Worm (Caenorhabditis elegans) whole organism, L3 larva: ENCODE measurements around the gene mob-4.

ENCODE experiments used
- ZK546.5 ChIP-seq: sonication (generic microtip); optimal IDR thresholded peaks from 2 replicates; lab custom pipeline; 2017; ENCODE audit warnings: missing biosample characterization, missing genetic modification characterization
- aly-2 ChIP-seq: fragments of 150-350 bp; optimal IDR thresholded peaks from 2 replicates; lab custom pipeline; 2014; ENCODE audit warnings: missing biosample characterization, missing genetic modification characterization
- ceh-16 ChIP-seq: sonication (generic microtip); optimal IDR thresholded peaks from 2 replicates; lab custom pipeline; 2017; ENCODE audit warnings: missing biosample characterization, missing genetic modification characterization
- ceh-82 ChIP-seq: fragments of 150-350 bp; optimal IDR thresholded peaks from 2 replicates; lab custom pipeline; 2014; ENCODE audit warnings: missing biosample characterization, missing genetic modification characterization
- ceh-9 ChIP-seq: sonication (generic microtip); optimal IDR thresholded peaks from 2 replicates; lab custom pipeline; 2018; ENCODE audit warnings: missing biosample characterization, missing genetic modification characterization
- egl-27 ChIP-seq: sonication (generic microtip); optimal IDR thresholded peaks from 4 replicates; lab custom pipeline; 2017; ENCODE audit warnings: missing biosample characterization, missing genetic modification reagents, missing genetic modification characterization
- egl-5 ChIP-seq: fragments of 150-350 bp; optimal IDR thresholded peaks from 2 replicates; lab custom pipeline; 2017; ENCODE audit warnings: missing biosample characterization, missing genetic modification reagents, missing genetic modification characterization, inconsistent platforms
- elt-1 ChIP-seq: fragments of 150-350 bp; optimal IDR thresholded peaks from 2 replicates; lab custom pipeline; 2014; ENCODE audit warnings: missing biosample characterization, missing genetic modification characterization
- elt-2 ChIP-seq: sonication (generic microtip); optimal IDR thresholded peaks from 2 replicates; lab custom pipeline; 2016; ENCODE audit warnings: missing genetic modification reagents, mild to moderate bottlenecking, missing genetic modification characterization, missing compliant biosample characterization
- eor-1 ChIP-seq, 2 experiments: fragments of 150-350 bp; optimal IDR thresholded peaks; 2 replicates each; lab custom pipeline; 2014 to 2018; ENCODE audit warnings: missing biosample characterization in 2 of 2, missing genetic modification characterization in 2 of 2
- fkh-2 ChIP-seq: fragments of 150-350 bp; optimal IDR thresholded peaks from 2 replicates; lab custom pipeline; 2014; ENCODE audit warnings: missing biosample characterization, missing genetic modification reagents, missing genetic modification characterization
- fos-1 ChIP-seq: fragments of 150-350 bp; optimal IDR thresholded peaks from 2 replicates; lab custom pipeline; 2014; ENCODE audit warnings: missing biosample characterization, missing genetic modification characterization
- jun-1 ChIP-seq: fragments of 150-350 bp; optimal IDR thresholded peaks from 2 replicates; lab custom pipeline; 2014; ENCODE audit warnings: missing biosample characterization, missing genetic modification reagents, missing genetic modification characterization
- lin-15B ChIP-seq: fragments of 150-350 bp; optimal IDR thresholded peaks from 2 replicates; lab custom pipeline; 2014; ENCODE audit warnings: missing biosample characterization, missing genetic modification characterization
- mml-1 ChIP-seq: fragments of 150-350 bp; sonication (generic microtip); optimal IDR thresholded peaks from 3 replicates; lab custom pipeline; 2014; ENCODE audit warnings: missing biosample characterization, missing genetic modification characterization
- nfya-1 ChIP-seq: sonication (generic microtip); optimal IDR thresholded peaks from 2 replicates; lab custom pipeline; 2017; ENCODE audit warnings: missing genetic modification characterization, mild to moderate bottlenecking, missing compliant biosample characterization, antibody characterized with exemption, moderate library complexity; ENCODE audit not compliant: insufficient read depth
- nhr-11 ChIP-seq: fragments of 150-350 bp; optimal IDR thresholded peaks from 2 replicates; lab custom pipeline; 2014; ENCODE audit warnings: missing biosample characterization, missing genetic modification characterization
- nhr-12 ChIP-seq: fragments of 150-350 bp; optimal IDR thresholded peaks from 2 replicates; lab custom pipeline; 2014; ENCODE audit warnings: missing biosample characterization, missing genetic modification characterization
- nhr-23 ChIP-seq: fragments of 150-350 bp; optimal IDR thresholded peaks from 2 replicates; lab custom pipeline; 2014; ENCODE audit warnings: missing biosample characterization, missing genetic modification reagents, missing genetic modification characterization
- nhr-25 ChIP-seq: sonication (generic microtip); optimal IDR thresholded peaks from 2 replicates; lab custom pipeline; 2017; ENCODE audit warnings: missing biosample characterization, missing genetic modification characterization
- nhr-43 ChIP-seq: sonication (generic microtip); optimal IDR thresholded peaks from 2 replicates; lab custom pipeline; 2016; ENCODE audit warnings: mild to moderate bottlenecking, missing genetic modification characterization, missing compliant biosample characterization; ENCODE audit not compliant: poor library complexity, severe bottlenecking
- nhr-76 ChIP-seq: fragments of 150-350 bp; sonication (generic microtip); optimal IDR thresholded peaks from 5 replicates; lab custom pipeline; 2014; ENCODE audit warnings: missing biosample characterization, missing genetic modification characterization
- nhr-77 ChIP-seq: fragments of 150-350 bp; optimal IDR thresholded peaks from 2 replicates; lab custom pipeline; 2014; ENCODE audit warnings: missing biosample characterization, missing genetic modification characterization
- pha-4 ChIP-seq: fragments of 150-350 bp; optimal IDR thresholded peaks from 2 replicates; lab custom pipeline; 2014; ENCODE audit warnings: missing biosample characterization, missing genetic modification reagents, missing genetic modification characterization
- pqm-1 ChIP-seq: fragments of 150-350 bp; optimal IDR thresholded peaks from 2 replicates; lab custom pipeline; 2017; ENCODE audit warnings: missing biosample characterization, missing genetic modification characterization, inconsistent platforms
- sea-2 ChIP-seq: fragments of 150-350 bp; sonication (generic microtip); optimal IDR thresholded peaks from 4 replicates; lab custom pipeline; 2014; ENCODE audit warnings: missing biosample characterization, missing genetic modification reagents, missing genetic modification characterization
- skn-1 ChIP-seq: fragments of 150-350 bp; optimal IDR thresholded peaks from 2 replicates; lab custom pipeline; 2014; ENCODE audit warnings: missing biosample characterization, missing genetic modification characterization
- snpc-4 ChIP-seq: fragments of 150-350 bp; optimal IDR thresholded peaks from 2 replicates; lab custom pipeline; 2014; ENCODE audit warnings: missing biosample characterization, missing genetic modification characterization
- unc-39 ChIP-seq: sonication (generic microtip); optimal IDR thresholded peaks from 4 replicates; lab custom pipeline; 2017; ENCODE audit warnings: missing biosample characterization, missing genetic modification characterization
- ztf-11 ChIP-seq: fragments of 150-350 bp; optimal IDR thresholded peaks from 2 replicates; lab custom pipeline; 2014; ENCODE audit warnings: missing biosample characterization, missing genetic modification characterization
- ztf-4 ChIP-seq: fragments of 150-350 bp; optimal IDR thresholded peaks from 2 replicates; lab custom pipeline; 2014; ENCODE audit warnings: missing biosample characterization, missing genetic modification characterization

Gene mob-4

DNA sequence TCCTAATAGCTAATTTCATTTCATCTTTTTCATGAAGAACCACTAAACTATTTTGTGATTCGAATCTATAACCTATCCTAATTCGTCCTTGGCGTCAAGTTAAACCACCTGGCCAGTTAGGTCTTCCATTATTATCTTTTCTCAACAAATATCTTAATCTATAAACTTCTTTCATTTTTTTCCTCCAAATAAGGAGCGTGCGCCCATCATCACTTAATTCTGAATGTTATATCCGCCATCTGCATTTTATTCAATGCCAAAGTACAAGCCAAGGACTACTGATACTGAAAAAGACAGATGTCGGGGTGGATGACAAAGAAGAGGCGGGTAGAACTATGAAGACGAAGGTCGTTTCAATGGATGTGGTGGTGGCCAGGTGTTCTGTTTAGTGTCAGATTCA lies 4.0 kb downstream of the mob-4 start:
- TF ChIP-seq nhr-25 (tag; lab: Kevin White, UChicago), result peak; percentile 48
- TF ChIP-seq egl-5 (tag; lab: Kevin White, UChicago), result peak; percentile 25
- TF ChIP-seq nhr-77 (tag; lab: Kevin White, UChicago), result no peak
- peak; percentile 2 for TF ChIP-seq nhr-23

DNA sequence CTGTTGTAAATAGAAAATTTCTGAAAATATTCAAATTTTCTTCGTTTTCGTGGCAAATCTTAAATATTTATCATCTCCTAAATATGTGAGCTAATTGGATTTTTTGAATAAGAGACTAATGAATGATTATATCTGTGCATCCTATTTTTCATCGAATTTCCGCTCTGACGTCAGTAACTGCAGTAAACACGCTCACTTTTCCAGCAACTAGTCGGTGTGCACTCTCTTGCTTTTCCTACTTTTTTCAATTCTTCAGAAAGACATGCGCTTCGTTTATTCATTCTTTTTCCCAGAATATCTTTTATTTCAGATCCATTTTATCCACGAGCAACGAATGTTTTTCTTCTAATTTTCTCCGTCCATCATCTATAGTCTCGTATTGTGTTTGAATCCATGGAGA lies 4.6 kb downstream of the mob-4 start:
- no peak for TF ChIP-seq egl-27
- no peak for TF ChIP-seq ceh-16 (tag; lab: Kevin White, UChicago)
- TF ChIP-seq nhr-11, result peak; percentile 32
- peak; percentile 12 for TF ChIP-seq nfya-1 (tag; lab: Kevin White, UChicago)
- no peak for TF ChIP-seq eor-1 (tag; optimal IDR thresholded peaks at IDR 0.05; lab: Kevin White, UChicago)

DNA sequence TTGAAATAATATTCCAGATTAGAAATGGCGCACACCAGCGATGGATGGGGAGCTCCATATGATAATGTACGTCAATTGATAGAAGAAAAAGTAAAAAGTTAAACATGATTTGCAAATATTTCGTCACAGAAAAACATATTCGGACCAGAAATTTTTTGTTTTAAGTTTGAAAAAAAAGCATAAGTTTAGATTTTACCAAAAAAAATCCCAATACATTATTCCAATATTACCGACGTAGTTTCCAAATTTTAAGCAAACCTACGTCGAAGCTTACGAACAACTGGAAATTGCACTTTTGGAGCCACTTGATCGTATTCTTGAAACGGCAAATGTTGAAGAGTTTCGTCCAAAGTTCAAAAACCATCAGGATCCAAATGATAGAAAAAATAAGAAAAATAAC lies 7.7 kb downstream of the mob-4 start, which contains the start of gene henn-1:
Gene henn-1 (plus strand): TSS at position 18 of the 400 bp plus-strand sequence.
- TF ChIP-seq nhr-23, result peak; percentile 29
- TF ChIP-seq pha-4 (tag; lab: Kevin White, UChicago), result peak; percentile 28
- no peak for TF ChIP-seq aly-2 (tag; lab: Kevin White, UChicago)
- no peak for TF ChIP-seq ceh-82 (tag; lab: Kevin White, UChicago)

DNA sequence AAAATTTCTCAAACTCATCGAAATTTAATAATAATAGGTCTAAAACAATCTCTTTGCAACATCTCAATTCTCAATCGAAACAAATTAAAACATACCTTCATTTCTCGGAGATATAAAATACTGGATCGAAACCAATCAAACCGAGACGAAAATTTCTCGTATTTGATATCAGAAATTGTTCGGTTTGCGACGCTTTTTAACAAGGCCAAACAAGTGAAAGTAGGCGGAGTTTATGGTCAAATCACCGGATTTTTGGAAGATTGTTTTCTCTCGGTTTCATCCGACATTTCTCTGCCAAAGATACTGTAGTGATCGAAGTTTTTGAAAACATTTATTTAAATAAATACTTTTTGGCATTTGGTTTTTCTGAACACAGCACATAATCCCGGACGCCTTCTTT lies 10.5 kb downstream of the mob-4 start, which contains the start of gene C02F5.14:
Gene C02F5.14 (minus strand): TSS at position 157 of the 400 bp plus-strand sequence.
- TF ChIP-seq nhr-23 (peak; percentile 4), pqm-1 (tag; lab: Kevin White, UChicago) (no peak)

DNA sequence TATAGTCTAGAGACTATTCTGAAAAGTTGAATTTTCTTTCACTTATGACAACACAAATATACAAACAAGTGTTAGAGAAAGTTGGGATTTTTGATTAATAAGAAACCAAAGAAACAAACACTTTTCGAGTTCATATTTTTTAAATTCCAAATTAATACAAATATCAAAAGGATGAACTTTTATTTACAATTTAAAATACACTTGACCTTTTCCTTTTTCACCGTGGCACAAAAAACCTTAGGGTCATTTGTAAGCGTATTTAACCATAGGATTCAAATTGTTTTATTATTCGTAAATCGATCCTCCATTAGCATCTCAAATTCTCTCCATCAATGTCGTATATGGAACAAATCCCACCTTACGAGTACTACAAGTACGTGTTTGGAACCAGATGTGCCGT lies 11.0 kb downstream of the mob-4 start, which contains the start of gene C02F5.5:
Gene C02F5.5 (plus strand): TSS at position 301 of the 400 bp plus-strand sequence.
- TF ChIP-seq ztf-4 (no peak), pqm-1 (tag; lab: Kevin White, UChicago) (no peak), sea-2 (no peak), skn-1 (no peak), ceh-16 (tag; lab: Kevin White, UChicago) (no peak), ceh-9 (no peak), ztf-11 (no peak), snpc-4 (tag; lab: Kevin White, UChicago) (no peak), mml-1 (tag; lab: Kevin White, UChicago) (no peak), pha-4 (tag; lab: Kevin White, UChicago) (no peak), fkh-2 (no peak), unc-39 (tag; lab: Kevin White, UChicago) (no peak), nhr-76 (tag; lab: Kevin White, UChicago) (no peak), elt-2 (tag; lab: Kevin White, UChicago) (no peak), fos-1 (tag; lab: Kevin White, UChicago) (no peak), nhr-12 (tag; lab: Kevin White, UChicago) (no peak), ZK546.5 (no peak), nhr-43 (tag; lab: Kevin White, UChicago) (no peak), elt-1 (tag; lab: Kevin White, UChicago) (no peak), lin-15B (tag; lab: Kevin White, UChicago) (no peak)

DNA sequence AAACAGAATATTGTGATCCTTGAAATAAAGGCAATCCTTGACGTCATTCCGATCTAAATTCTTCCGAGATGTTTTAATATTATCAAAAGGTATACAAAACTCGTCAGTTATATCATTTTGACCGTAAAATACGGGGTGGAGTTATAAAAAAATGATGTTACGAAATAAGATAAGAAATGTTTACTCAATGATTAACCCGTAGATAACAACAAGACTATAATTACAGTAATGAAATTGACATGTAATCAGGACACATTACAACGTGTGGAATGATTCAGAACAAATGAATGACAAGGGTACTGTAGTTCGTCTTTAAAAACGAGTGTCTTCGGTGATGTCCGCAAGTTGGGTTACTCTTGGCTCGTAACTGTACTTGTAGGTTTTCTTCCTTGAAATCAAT lies 12.9 kb downstream of the mob-4 start, which contains the start of gene tsp-2:
Gene tsp-2 (minus strand): TSS at position 109 of the 400 bp plus-strand sequence.
- TF ChIP-seq ceh-16 (tag; lab: Kevin White, UChicago) (no peak), mml-1 (tag; lab: Kevin White, UChicago) (no peak), fkh-2 (no peak), ceh-82 (tag; lab: Kevin White, UChicago) (no peak), lin-15B (tag; lab: Kevin White, UChicago) (no peak), jun-1 (tag; lab: Kevin White, UChicago) (peak; percentile 49), pqm-1 (tag; lab: Kevin White, UChicago) (peak; percentile 86), elt-2 (tag; lab: Kevin White, UChicago) (peak; percentile 86), ztf-4 (no peak), elt-1 (tag; lab: Kevin White, UChicago) (no peak), nhr-23 (no peak), pha-4 (tag; lab: Kevin White, UChicago) (peak; percentile 69)
